Fruit fly (Drosophila melanogaster): ENCODE measurements around the gene Grik.

DNA sequence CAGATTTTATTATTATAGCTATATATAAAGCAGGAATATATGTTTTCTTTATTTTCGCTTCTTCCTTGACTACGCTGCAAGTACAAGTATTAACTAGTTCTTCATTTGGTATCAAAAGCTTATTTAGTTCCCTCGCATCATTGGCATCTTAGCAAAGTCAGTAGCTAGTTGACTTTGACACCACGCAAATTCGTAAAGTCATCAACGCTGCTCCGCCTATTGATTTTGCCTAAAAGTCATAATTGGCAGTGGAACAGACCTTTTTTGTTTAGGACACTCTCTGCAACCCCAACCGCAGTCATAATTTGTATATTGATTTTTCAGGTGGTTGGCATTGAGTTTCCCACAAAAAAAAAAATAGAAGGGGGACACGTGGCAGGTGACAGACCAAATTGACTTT lies 53.4 kb downstream of the Grik start:
- TF ChIP-seq pan (optimal IDR thresholded peaks at IDR 0.05), result no peak
- TF ChIP-seq Myc (optimal IDR thresholded peaks at IDR 0.05), result no peak
- TF ChIP-seq Dfd (GFP tag; optimal IDR thresholded peaks at IDR 0.05), result no peak
- TF ChIP-seq Hr83 (GFP tag; optimal IDR thresholded peaks at IDR 0.05; ENCODE audit: poor library complexity, severe bottlenecking), result no peak
- no peak for TF ChIP-seq dl (GFP tag; optimal IDR thresholded peaks at IDR 0.05; ENCODE audit: insufficient read depth in 1 of 2, partially characterized antibody in 2 of 2)
- no peak for TF ChIP-seq h (GFP tag; optimal IDR thresholded peaks at IDR 0.05)
- no peak for TF ChIP-seq sage (GFP tag; optimal IDR thresholded peaks at IDR 0.05)
- TF ChIP-seq sv (GFP tag; optimal IDR thresholded peaks at IDR 0.05), result no peak
- TF ChIP-seq lola (GFP tag; optimal IDR thresholded peaks at IDR 0.05), result no peak
- TF ChIP-seq Mio (GFP tag; optimal IDR thresholded peaks at IDR 0.05), result no peak
- TF ChIP-seq psq (GFP tag; optimal IDR thresholded peaks at IDR 0.05), result no peak
- no peak for TF ChIP-seq usp (GFP tag; optimal IDR thresholded peaks at IDR 0.05)
- no peak for TF ChIP-seq Rel (GFP tag; optimal IDR thresholded peaks at IDR 0.05)
- TF ChIP-seq Rel (tag; optimal IDR thresholded peaks at IDR 0.05), result no peak
- TF ChIP-seq dmrt93B (GFP tag; optimal IDR thresholded peaks at IDR 0.05), result no peak
